Worm (Caenorhabditis elegans) whole organism, L2 larva: Measurements from ENCODE around the gene clec-171.

Source experiments
- ceh-82 ChIP-seq: fragments of 150-350 bp; optimal IDR thresholded peaks from 2 replicates; lab custom pipeline; 2014; ENCODE audit warnings: missing biosample characterization, missing genetic modification characterization
- egl-27 ChIP-seq: sonication (generic microtip); optimal IDR thresholded peaks from 3 replicates; lab custom pipeline; 2017; ENCODE audit warnings: missing biosample characterization, missing genetic modification reagents, missing genetic modification characterization
- elt-3 ChIP-seq: sonication (generic microtip); optimal IDR thresholded peaks from 2 replicates; lab custom pipeline; 2017; ENCODE audit warnings: missing biosample characterization, missing genetic modification characterization
- lsy-2 ChIP-seq, 2 experiments: fragments of 150-350 bp in 1 of 2; sonication (generic microtip) in 1 of 2; optimal IDR thresholded peaks; 2 replicates each; lab custom pipeline; 2014 to 2017; ENCODE audit warnings: missing biosample characterization in 2 of 2, missing genetic modification characterization in 2 of 2
- mab-5 ChIP-seq: fragments of 150-350 bp; optimal IDR thresholded peaks from 2 replicates; lab custom pipeline; 2014; ENCODE audit warnings: missing biosample characterization, missing genetic modification characterization
- mbf-1 ChIP-seq: sonication (generic microtip); optimal IDR thresholded peaks from 2 replicates; lab custom pipeline; 2017; ENCODE audit warnings: missing biosample characterization, missing genetic modification characterization
- nhr-11 ChIP-seq: fragments of 150-350 bp; optimal IDR thresholded peaks from 2 replicates; lab custom pipeline; 2014; ENCODE audit warnings: missing biosample characterization, missing genetic modification characterization
- nhr-12 ChIP-seq: fragments of 150-350 bp; optimal IDR thresholded peaks from 2 replicates; lab custom pipeline; 2014; ENCODE audit warnings: missing biosample characterization, missing genetic modification characterization
- nhr-237 ChIP-seq: fragments of 150-350 bp; optimal IDR thresholded peaks from 2 replicates; lab custom pipeline; 2014; ENCODE audit warnings: missing biosample characterization, missing genetic modification characterization
- nhr-77 ChIP-seq: fragments of 150-350 bp; optimal IDR thresholded peaks from 2 replicates; lab custom pipeline; 2014; ENCODE audit warnings: missing biosample characterization, missing genetic modification characterization
- snpc-4 ChIP-seq: fragments of 150-350 bp; optimal IDR thresholded peaks from 2 replicates; lab custom pipeline; 2014; ENCODE audit warnings: missing biosample characterization, missing genetic modification characterization
- zag-1 ChIP-seq: fragments of 150-350 bp; optimal IDR thresholded peaks from 2 replicates; lab custom pipeline; 2014; ENCODE audit warnings: missing biosample characterization, missing genetic modification characterization

- TF ChIP-seq nhr-12 (tag; lab: Kevin White, UChicago) (no peak), mab-5 (tag; lab: Kevin White, UChicago) (no peak), snpc-4 (no peak), ceh-82 (tag; lab: Kevin White, UChicago) (no peak), mbf-1 (tag; lab: Kevin White, UChicago) (no peak), nhr-77 (tag; lab: Kevin White, UChicago) (no peak), elt-3 (tag; lab: Kevin White, UChicago) (no peak), lsy-2 (tag; optimal IDR thresholded peaks at IDR 0.05; lab: Kevin White, UChicago) (no peak), egl-27 (no peak), nhr-11 (tag; lab: Kevin White, UChicago) (no peak), zag-1 (tag; lab: Kevin White, UChicago) (no peak), nhr-237 (tag; lab: Kevin White, UChicago) (no peak)
Measured at ce11 chrIV:1394077-1394476, 33.1 kb downstream of the clec-171 start.
